Worm (Caenorhabditis elegans) whole organism, L4 larva: ENCODE results near the gene cyp-33C2.

Experiments
- ceh-28 ChIP-seq: fragments of 150-350 bp; optimal IDR thresholded peaks from 2 replicates; lab custom pipeline; 2014; ENCODE audit warnings: missing biosample characterization, missing genetic modification reagents, missing genetic modification characterization
- ceh-82 ChIP-seq: sonication (generic microtip); optimal IDR thresholded peaks from 2 replicates; lab custom pipeline; 2017; ENCODE audit warnings: missing biosample characterization, missing genetic modification characterization
- dmd-9 ChIP-seq: fragments of 200-800 bp; sonication (Bioruptor generic); IDR thresholded peaks from 2 replicates; pipeline ENCODE4 v1.3.6; 2022; ENCODE audit warnings: missing genetic modification reagents, missing genetic modification characterization, missing compliant biosample characterization
- duxl-1 ChIP-seq: sonication (generic microtip); optimal IDR thresholded peaks from 2 replicates; lab custom pipeline; 2016; ENCODE audit warnings: mild to moderate bottlenecking, missing genetic modification characterization, moderate library complexity, missing compliant biosample characterization; ENCODE audit not compliant: poor library complexity
- lim-7 ChIP-seq: fragments of 200-800 bp; sonication (Bioruptor generic); IDR thresholded peaks from 2 replicates; pipeline ENCODE4 v1.3.6; 2022; ENCODE audit warnings: missing genetic modification characterization, missing compliant biosample characterization
- lin-1 ChIP-seq: fragments of 200-800 bp; sonication (Bioruptor generic); IDR thresholded peaks from 2 replicates; pipeline ENCODE4 v1.3.6; 2022; ENCODE audit warnings: missing genetic modification reagents, missing genetic modification characterization, missing compliant biosample characterization
- nhr-77 ChIP-seq: fragments of 150-350 bp; optimal IDR thresholded peaks from 2 replicates; lab custom pipeline; 2014; ENCODE audit warnings: missing biosample characterization, missing genetic modification characterization
- pha-4 ChIP-seq, 2 experiments: fragments of 150-350 bp in 1 of 2; fragments of 200-800 bp in 1 of 2; sonication (Bioruptor generic) in 1 of 2; IDR thresholded peaks in 1 of 2; optimal IDR thresholded peaks in 1 of 2; 2 replicates each; pipeline versions ENCODE4 v1.3.6 to Lab custom; 2014 to 2022; ENCODE audit warnings: missing genetic modification characterization in 2 of 2, missing genetic modification reagents in 2 of 2, missing biosample characterization in 1 of 2, missing compliant biosample characterization in 1 of 2
- unc-62 ChIP-seq, 3 experiments: fragments of 150-350 bp in 1 of 3; sonication (generic microtip); optimal IDR thresholded peaks in 2 of 3; peaks in 1 of 3; 1 replicate in 1 of 3; 2 replicates in 2 of 3; lab custom pipeline; 2014 to 2017; ENCODE audit warnings: missing biosample characterization in 3 of 3, missing genetic modification characterization in 3 of 3, missing genetic modification reagents in 3 of 3, missing genotype in 1 of 3
- zfp-3 ChIP-seq: fragments of 200-800 bp; sonication (Bioruptor generic); conservative IDR thresholded peaks from 2 replicates; pipeline ENCODE4 v1.3.6; 2022; ENCODE audit warnings: missing genetic modification reagents, missing genetic modification characterization, missing compliant biosample characterization
- ztf-11 ChIP-seq: fragments of 150-350 bp; optimal IDR thresholded peaks from 2 replicates; lab custom pipeline; 2014; ENCODE audit warnings: missing biosample characterization, missing genetic modification characterization

DNA sequence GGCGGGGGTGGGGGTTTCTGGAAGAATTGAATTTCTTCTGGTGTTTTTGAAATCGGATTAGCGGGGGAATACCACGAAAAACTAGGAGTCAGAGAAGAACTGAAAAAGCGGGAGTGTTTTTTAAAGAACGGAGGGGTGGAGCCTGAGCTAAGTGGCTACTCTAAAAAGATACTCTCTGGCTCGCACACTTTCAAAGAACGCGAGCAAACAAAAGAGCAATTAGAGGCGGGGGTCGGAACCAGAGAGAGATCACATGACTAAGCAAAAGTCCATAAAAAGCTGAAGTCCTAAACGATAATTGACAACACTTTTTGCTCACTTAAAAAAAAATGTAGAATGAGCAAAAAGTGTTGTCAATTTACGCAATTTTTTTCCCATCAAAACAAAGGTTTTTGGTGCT, 48.9 kb upstream of the cyp-33C2 start:
- TF ChIP-seq duxl-1 (tag; lab: Kevin White, UChicago): no peak
- peak in 1 of 2 experiments; percentile 14 for TF ChIP-seq unc-62 (GFP tag; optimal IDR thresholded peaks at IDR 0.05 in 1 of 2; lab: Kevin White, UChicago)
- TF ChIP-seq unc-62 (tag; optimal IDR thresholded peaks at IDR 0.05; lab: Kevin White, UChicago): no peak
- TF ChIP-seq ceh-28 (tag; lab: Kevin White, UChicago): no peak
- no peak for TF ChIP-seq zfp-3 (GFP tag; lab: Robert Waterston, UW)
- no peak for TF ChIP-seq pha-4 (GFP tag; IDR thresholded peaks at IDR 0.05; lab: Robert Waterston, UW)
- no peak for TF ChIP-seq pha-4 (tag; optimal IDR thresholded peaks at IDR 0.05; lab: Kevin White, UChicago)
- TF ChIP-seq lin-1 (GFP tag; lab: Robert Waterston, UW): no peak
- TF ChIP-seq lim-7 (GFP tag; lab: Robert Waterston, UW): 0 out of 2 replicates have a peak, but pooled peaks have one; percentile 47
- no peak for TF ChIP-seq ceh-82 (tag; lab: Kevin White, UChicago)
- no peak for TF ChIP-seq ztf-11 (tag; lab: Kevin White, UChicago)
- TF ChIP-seq dmd-9 (GFP tag; lab: Robert Waterston, UW): no peak
- no peak for TF ChIP-seq nhr-77 (tag; lab: Kevin White, UChicago)
